Fruit fly (Drosophila melanogaster) whole organism, embryonic: ENCODE data around the gene Tcs6.

ENCODE experiments used
- ATbp ChIP-seq: fragments of 200-800 bp; sonication (Bioruptor generic); optimal IDR thresholded peaks from 2 replicates; lab custom pipeline; 2017; ENCODE audit warnings: missing biosample characterization, mild to moderate bottlenecking, missing genetic modification characterization, missing genetic modification reagents
- Atf6 ChIP-seq: fragments of 200-800 bp; sonication (Bioruptor generic); IDR thresholded peaks from 2 replicates; pipeline ENCODE4 v1.3.6; 2022; ENCODE audit warnings: missing biosample characterization, missing genetic modification characterization
- CG10431 ChIP-seq: fragments of 200-800 bp; sonication (Bioruptor generic); optimal IDR thresholded peaks from 3 replicates; lab custom pipeline; 2018; ENCODE audit warnings: missing biosample characterization, mild to moderate bottlenecking, missing genetic modification characterization
- CG10565 ChIP-seq: fragments of 200-800 bp; sonication (Bioruptor generic); optimal IDR thresholded peaks from 3 replicates; lab custom pipeline; 2016; ENCODE audit warnings: missing biosample characterization, mild to moderate bottlenecking, missing genetic modification characterization
- CG10959 ChIP-seq: fragments of 200-800 bp; sonication (Bioruptor generic); IDR thresholded peaks from 2 replicates; pipeline ENCODE4 v1.3.6; 2022; ENCODE audit warnings: missing biosample characterization, missing genetic modification characterization
- CG13123 ChIP-seq: fragments of 200-800 bp; sonication (Bioruptor generic); optimal IDR thresholded peaks from 2 replicates; lab custom pipeline; 2016; ENCODE audit warnings: missing biosample characterization, missing genetic modification characterization
- CG15479 ChIP-seq: fragments of 200-800 bp; sonication (Bioruptor generic); optimal IDR thresholded peaks from 3 replicates; lab custom pipeline; 2019; ENCODE audit warnings: missing biosample characterization, mild to moderate bottlenecking, missing genetic modification characterization, moderate library complexity
- CG2116 ChIP-seq: fragments of 200-800 bp; sonication (Bioruptor generic); optimal IDR thresholded peaks from 3 replicates; lab custom pipeline; 2018; ENCODE audit warnings: missing biosample characterization, mild to moderate bottlenecking, missing genetic modification characterization
- CG32767 ChIP-seq: fragments of 200-800 bp; sonication (Bioruptor generic); IDR thresholded peaks from 2 replicates; pipeline ENCODE4 v1.3.6; 2022; ENCODE audit warnings: missing biosample characterization, missing genetic modification characterization
- CG33557 ChIP-seq: fragments of 200-800 bp; sonication (Bioruptor generic); optimal IDR thresholded peaks from 2 replicates; lab custom pipeline; 2019; ENCODE audit warnings: missing biosample characterization, mild to moderate bottlenecking, missing genetic modification characterization, moderate library complexity
- CG4282 ChIP-seq: fragments of 200-800 bp; sonication (Bioruptor generic); optimal IDR thresholded peaks from 2 replicates; lab custom pipeline; 2016; ENCODE audit warnings: missing biosample characterization, missing genetic modification characterization
- CG4328 ChIP-seq: fragments of 200-800 bp; sonication (Bioruptor generic); optimal IDR thresholded peaks from 3 replicates; lab custom pipeline; 2017; ENCODE audit warnings: missing biosample characterization, missing genetic modification reagents, missing genetic modification characterization
- CG4820 ChIP-seq: fragments of 200-800 bp; sonication (Bioruptor generic); optimal IDR thresholded peaks from 3 replicates; lab custom pipeline; 2016; ENCODE audit warnings: missing biosample characterization, missing genetic modification characterization
- CG8281 ChIP-seq: fragments of 200-800 bp; sonication (Bioruptor generic); optimal IDR thresholded peaks from 2 replicates; lab custom pipeline; 2018; ENCODE audit warnings: missing biosample characterization, mild to moderate bottlenecking, missing genetic modification characterization, moderate library complexity
- CG8388 ChIP-seq: fragments of 200-800 bp; sonication (Bioruptor generic); optimal IDR thresholded peaks from 2 replicates; lab custom pipeline; 2019; ENCODE audit warnings: missing biosample characterization, mild to moderate bottlenecking, missing genetic modification characterization, moderate library complexity
- CHES-1-like ChIP-seq: fragments of 200-800 bp; sonication (Bioruptor generic); optimal IDR thresholded peaks from 2 replicates; lab custom pipeline; 2016; ENCODE audit warnings: missing biosample characterization, missing genetic modification characterization
- Hey ChIP-seq: fragments of 200-800 bp; sonication (Bioruptor generic); optimal IDR thresholded peaks from 3 replicates; lab custom pipeline; 2018; ENCODE audit warnings: missing biosample characterization, mild to moderate bottlenecking, missing genetic modification characterization
- Hr3 ChIP-seq: fragments of 200-800 bp; sonication (Bioruptor generic); optimal IDR thresholded peaks from 3 replicates; lab custom pipeline; 2016; ENCODE audit warnings: missing biosample characterization, missing genetic modification characterization
- Jarid2 ChIP-seq: fragments of 200-800 bp; sonication (Bioruptor generic); optimal IDR thresholded peaks from 3 replicates; lab custom pipeline; 2017; ENCODE audit warnings: mild to moderate bottlenecking, missing biosample characterization, missing genetic modification reagents, missing genetic modification characterization
- Lim3 ChIP-seq: fragments of 200-800 bp; sonication (Bioruptor generic); IDR thresholded peaks from 2 replicates; pipeline ENCODE4 v1.3.6; 2022; ENCODE audit warnings: missing biosample characterization, missing genetic modification characterization
- NC2β ChIP-seq: fragments of 200-800 bp; sonication (Bioruptor generic); optimal IDR thresholded peaks from 2 replicates; lab custom pipeline; 2016; ENCODE audit warnings: missing biosample characterization, missing genetic modification characterization
- Poxn ChIP-seq: fragments of 200-800 bp; sonication (Bioruptor generic); IDR thresholded peaks from 2 replicates; pipeline ENCODE4 v1.3.6; 2022; ENCODE audit warnings: missing biosample characterization, missing genetic modification characterization
- Ptx1 ChIP-seq: fragments of 200-800 bp; sonication (Bioruptor generic); IDR thresholded peaks from 2 replicates; pipeline ENCODE4 v1.3.6; 2022; ENCODE audit warnings: missing biosample characterization, missing genetic modification characterization
- Side ChIP-seq: fragments of 200-800 bp; sonication (Bioruptor generic); optimal IDR thresholded peaks from 2 replicates; lab custom pipeline; 2016; ENCODE audit warnings: missing biosample characterization, missing genetic modification characterization
- Xrp1 ChIP-seq: fragments of 200-800 bp; sonication (Bioruptor generic); IDR thresholded peaks from 2 replicates; pipeline ENCODE4 v1.3.6; 2022; ENCODE audit warnings: missing biosample characterization, missing genetic modification characterization
- caup ChIP-seq: fragments of 200-800 bp; sonication (Bioruptor generic); optimal IDR thresholded peaks from 3 replicates; lab custom pipeline; 2017; ENCODE audit warnings: missing biosample characterization, mild to moderate bottlenecking, missing genetic modification characterization, moderate library complexity; ENCODE audit not compliant: severe bottlenecking
- ci ChIP-seq: fragments of 200-800 bp; sonication (Bioruptor generic); IDR thresholded peaks from 3 replicates; pipeline ENCODE4 v1.3.6; 2022; ENCODE audit warnings: missing biosample characterization, missing genetic modification characterization
- crol ChIP-seq: fragments of 200-800 bp; sonication (Bioruptor generic); IDR thresholded peaks from 2 replicates; pipeline ENCODE4 v1.3.6; 2022; ENCODE audit warnings: missing biosample characterization, missing genetic modification characterization
- crp ChIP-seq, 2 experiments: fragments of 200-800 bp; sonication (Bioruptor generic); optimal IDR thresholded peaks; 2 replicates in 1 of 2; 3 replicates in 1 of 2; lab custom pipeline; 2017; ENCODE audit warnings: missing biosample characterization in 2 of 2, missing genetic modification characterization in 2 of 2, mild to moderate bottlenecking in 1 of 2, moderate library complexity in 1 of 2
- dati ChIP-seq: fragments of 200-800 bp; sonication (Bioruptor generic); IDR thresholded peaks from 2 replicates; pipeline ENCODE4 v1.3.6; 2022; ENCODE audit warnings: missing biosample characterization, missing genetic modification characterization
- esg ChIP-seq: fragments of 200-800 bp; sonication (Bioruptor generic); conservative IDR thresholded peaks from 2 replicates; pipeline ENCODE4 v1.3.6; 2022; ENCODE audit warnings: missing biosample characterization, missing genetic modification characterization
- ewg ChIP-seq: fragments of 200-800 bp; sonication (Bioruptor generic); optimal IDR thresholded peaks from 3 replicates; lab custom pipeline; 2017; ENCODE audit warnings: mild to moderate bottlenecking, missing biosample characterization, missing genetic modification reagents, missing genetic modification characterization
- fd102C ChIP-seq: fragments of 200-800 bp; sonication (Bioruptor generic); optimal IDR thresholded peaks from 2 replicates; lab custom pipeline; 2018; ENCODE audit warnings: missing biosample characterization, mild to moderate bottlenecking, missing genetic modification characterization, moderate library complexity
- fu2 ChIP-seq: fragments of 200-800 bp; sonication (Bioruptor generic); optimal IDR thresholded peaks from 2 replicates; lab custom pipeline; 2016; ENCODE audit warnings: missing biosample characterization, missing genetic modification characterization
- gcm ChIP-seq: fragments of 200-800 bp; sonication (Bioruptor generic); optimal IDR thresholded peaks from 2 replicates; lab custom pipeline; 2019; ENCODE audit warnings: missing biosample characterization, mild to moderate bottlenecking, missing genetic modification characterization, moderate library complexity
- hth ChIP-seq: fragments of >200 bp; optimal IDR thresholded peaks from 2 replicates; lab custom pipeline; 2017; ENCODE audit warnings: inconsistent platforms
- knrl ChIP-seq: fragments of 200-800 bp; sonication (Bioruptor generic); IDR thresholded peaks from 3 replicates; pipeline ENCODE4 v1.3.6; 2022; ENCODE audit warnings: missing biosample characterization, missing genetic modification characterization; ENCODE audit not compliant: partially characterized antibody
- lilli ChIP-seq: fragments of 200-800 bp; sonication (Bioruptor generic); optimal IDR thresholded peaks from 3 replicates; lab custom pipeline; 2016; ENCODE audit warnings: missing biosample characterization, missing genetic modification characterization
- lov ChIP-seq, 2 experiments: fragments of 200-800 bp in 1 of 2; fragments of >200 bp in 1 of 2; sonication (Bioruptor generic) in 1 of 2; IDR thresholded peaks in 1 of 2; optimal IDR thresholded peaks in 1 of 2; 2 replicates in 1 of 2; 3 replicates in 1 of 2; pipeline versions ENCODE4 v1.3.6 to Lab custom; 2017 to 2022; ENCODE audit warnings: missing biosample characterization in 1 of 2, missing genetic modification characterization in 1 of 2
- peb ChIP-seq: fragments of 200-800 bp; sonication (Bioruptor generic); IDR thresholded peaks from 2 replicates; pipeline ENCODE4 v1.3.6; 2022; ENCODE audit warnings: missing biosample characterization, missing genetic modification characterization
- pho ChIP-seq: fragments of 200-800 bp; sonication (Bioruptor generic); optimal IDR thresholded peaks from 2 replicates; lab custom pipeline; 2016; ENCODE audit warnings: missing biosample characterization, missing genetic modification characterization
- pnt ChIP-seq: fragments of 200-800 bp; sonication (Bioruptor generic); optimal IDR thresholded peaks from 3 replicates; lab custom pipeline; 2016; ENCODE audit warnings: missing biosample characterization, missing genetic modification characterization
- sna ChIP-seq: fragments of 200-800 bp; sonication (Bioruptor generic); IDR thresholded peaks from 2 replicates; pipeline ENCODE4 v1.3.6; 2022; ENCODE audit warnings: missing biosample characterization, missing genetic modification characterization; ENCODE audit not compliant: partially characterized antibody
- tap ChIP-seq: fragments of 200-800 bp; optimal IDR thresholded peaks from 3 replicates; lab custom pipeline; 2019; ENCODE audit warnings: missing biosample characterization, mild to moderate bottlenecking, missing genetic modification characterization, moderate library complexity
- toy ChIP-seq: fragments of 200-800 bp; sonication (Bioruptor generic); IDR thresholded peaks from 2 replicates; pipeline ENCODE4 v1.3.6; 2022; ENCODE audit warnings: missing biosample characterization, missing genetic modification characterization
- ttk ChIP-seq: fragments of 200-800 bp; sonication (Bioruptor generic); IDR thresholded peaks from 2 replicates; pipeline ENCODE4 v2.1.2; 2022; ENCODE audit warnings: missing biosample characterization, missing genetic modification characterization
- twi ChIP-seq: fragments of 200-800 bp; optimal IDR thresholded peaks from 2 replicates; lab custom pipeline; 2019; ENCODE audit warnings: missing biosample characterization, mild to moderate bottlenecking, missing genetic modification characterization, moderate library complexity

Tcs6 gene

DNA sequence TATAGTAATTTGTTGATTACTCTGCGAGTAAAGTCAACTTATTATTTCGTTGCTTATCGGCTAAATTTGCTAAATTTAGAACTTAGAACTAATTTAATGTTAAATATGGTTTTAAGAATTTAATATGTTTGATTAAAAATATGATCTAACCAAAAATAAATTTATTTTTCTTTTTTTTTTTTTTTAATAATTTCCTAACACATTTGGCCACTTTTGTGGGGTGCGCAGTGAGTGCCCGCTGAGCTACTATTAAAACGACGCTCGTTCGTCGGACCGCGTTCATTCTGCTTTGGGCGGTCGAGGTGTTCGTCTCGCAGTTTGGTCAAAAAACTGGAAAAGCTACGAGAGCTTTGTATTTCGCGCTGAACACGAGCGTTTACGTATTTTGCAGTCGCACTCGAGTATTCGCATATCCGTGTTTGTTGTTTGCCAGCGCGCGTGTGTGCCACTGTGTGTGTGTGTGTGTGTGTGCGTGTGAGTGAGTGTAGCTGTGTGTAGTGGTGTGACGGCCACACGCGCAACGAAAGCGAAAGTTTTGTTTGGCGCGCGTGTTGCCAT, 48.7 kb upstream of the Tcs6 start, which contains the start of gene Cipc (continued):
- TF ChIP-seq CG32767 (peak; percentile 39; the same call in 1 of the 2 replicates), hth (lab: Kevin White, UChicago) (no peak), fu2 (GFP tag; lab: Kevin White, UChicago) (no peak), CG4820 (GFP tag; lab: Kevin White, UChicago) (peak; percentile 59), Hr3 (GFP tag; lab: Kevin White, UChicago) (peak; percentile 47), Atf6 (GFP tag; lab: Robert Waterston, UW) (no peak; the same call in none of the 2 replicates), Jarid2 (peak; percentile 92), tap (tag; lab: Kevin White, UChicago) (peak; percentile 42), caup (GFP tag; lab: Kevin White, UChicago) (peak; percentile 92), CG8388 (GFP tag; lab: Kevin White, UChicago) (peak; percentile 61), ewg (GFP tag; lab: Kevin White, UChicago) (peak; percentile 38), peb (GFP tag; lab: Robert Waterston, UW) (no peak), Xrp1 (GFP tag; lab: Robert Waterston, UW) (peak; percentile 81), ci (peak; percentile 77; the same call in 2 of the 3 replicates), Ptx1 (GFP tag; lab: Robert Waterston, UW) (peak; percentile 79), ttk (GFP tag; lab: Robert Waterston, UW) (peak; percentile 10; the same call in 1 of the 2 replicates), sna (GFP tag; lab: Robert Waterston, UW) (no peak), Hey (tag; lab: Kevin White, UChicago) (peak; percentile 64)
- TF ChIP-seq, all 482 proteins: peak for 287

dm6 chr3R:26105924-26106494, 48.0 kb upstream of the Tcs6 start:
- 0 out of 2 replicates have a peak, but pooled peaks have one; percentile 28 for TF ChIP-seq toy (GFP tag; lab: Robert Waterston, UW)
- TF ChIP-seq CG33557 (GFP tag; lab: Kevin White, UChicago), result no peak
- TF ChIP-seq CG10565 (GFP tag; lab: Kevin White, UChicago), result no peak
- TF ChIP-seq ATbp (GFP tag; lab: Kevin White, UChicago), result peak; percentile 46
- no peak for TF ChIP-seq gcm (GFP tag; lab: Kevin White, UChicago)
- TF ChIP-seq fu2 (GFP tag; lab: Kevin White, UChicago), result no peak
- no peak for TF ChIP-seq pnt
- TF ChIP-seq CG4328 (GFP tag; lab: Kevin White, UChicago), result no peak
- TF ChIP-seq Side (GFP tag; lab: Kevin White, UChicago), result no peak
- TF ChIP-seq CG13123, result no peak
- TF ChIP-seq Poxn (GFP tag; lab: Robert Waterston, UW), result no peak
- no peak for TF ChIP-seq CG4282
- no peak for TF ChIP-seq pho (GFP tag; lab: Kevin White, UChicago)
- TF ChIP-seq CG15479 (GFP tag; lab: Kevin White, UChicago), result no peak
- TF ChIP-seq fd102C (GFP tag; lab: Kevin White, UChicago), result no peak
- TF ChIP-seq crol (GFP tag; lab: Robert Waterston, UW), result peak; percentile 79
- TF ChIP-seq CHES-1-like (GFP tag; lab: Kevin White, UChicago), result no peak
- no peak for TF ChIP-seq CG10959 (GFP tag; lab: Robert Waterston, UW)
- TF ChIP-seq lilli (GFP tag; lab: Kevin White, UChicago), result peak; percentile 32
- peak; percentile 34 for TF ChIP-seq CG8281 (tag; lab: Kevin White, UChicago)
- TF ChIP-seq knrl (GFP tag; lab: Robert Waterston, UW), result 0 out of 3 replicates have a peak, but pooled peaks have one; percentile 9
- TF ChIP-seq twi (tag; lab: Kevin White, UChicago), result no peak
- no peak for TF ChIP-seq crp (GFP tag; optimal IDR thresholded peaks at IDR 0.05; lab: Kevin White, UChicago)
- TF ChIP-seq Lim3 (GFP tag; lab: Robert Waterston, UW), result peak; percentile 16; the same call in 1 of the 2 replicates
- no peak for TF ChIP-seq NC2β (GFP tag; lab: Kevin White, UChicago)
- TF ChIP-seq lov (optimal IDR thresholded peaks at IDR 0.05; lab: Kevin White, UChicago), result no peak
- no peak for TF ChIP-seq lov (GFP tag; IDR thresholded peaks at IDR 0.05; lab: Robert Waterston, UW)
- TF ChIP-seq CG10431, result no peak
- TF ChIP-seq CG2116 (GFP tag; lab: Kevin White, UChicago), result no peak
- TF ChIP-seq dati (GFP tag; lab: Robert Waterston, UW), result 0 out of 2 replicates have a peak, but pooled peaks have one; percentile 26
- no peak; the same call in 1 of the 2 replicates for TF ChIP-seq sna (GFP tag; lab: Robert Waterston, UW)
- peak; percentile 54 for TF ChIP-seq esg (GFP tag; lab: Robert Waterston, UW)
